Fruit fly (Drosophila melanogaster): ENCODE results near the gene CG32266.

The CG32266 gene

DNA sequence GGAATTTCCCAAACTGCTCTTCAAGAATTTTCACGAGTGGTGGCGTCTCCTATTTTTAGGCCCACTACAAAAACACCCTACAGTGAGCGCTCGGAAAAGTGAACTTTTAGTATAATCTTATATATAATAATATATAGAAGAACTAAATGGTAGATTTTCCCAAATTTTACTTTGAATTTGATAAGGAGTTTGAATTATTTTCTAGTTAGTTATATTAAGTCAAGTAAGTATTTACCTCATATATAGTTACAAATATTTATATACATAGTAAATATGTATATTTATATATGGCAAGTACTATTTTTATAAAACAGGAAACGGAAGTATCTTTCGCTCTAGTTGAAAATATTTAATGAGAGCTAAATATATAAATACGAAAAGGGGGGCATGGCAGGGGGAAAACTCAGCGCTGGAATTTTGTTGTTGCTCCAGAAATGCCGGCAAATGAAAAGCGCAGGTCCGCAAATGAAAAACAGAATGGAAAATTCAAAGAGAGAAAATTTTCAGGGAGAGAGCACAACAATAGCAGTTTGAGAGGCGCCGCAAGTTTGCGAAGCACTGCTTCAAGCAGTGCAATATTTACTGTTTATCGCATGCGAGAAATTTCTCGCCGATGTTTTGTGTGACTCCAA is 1.7 kb upstream of the CG32266 start (continued):
- peak; percentile 84 for TF ChIP-seq Bgb (GFP tag; IDR thresholded peaks at IDR 0.05; ENCODE audit: partially characterized antibody)
- TF ChIP-seq CG4617 (GFP tag; optimal IDR thresholded peaks at IDR 0.05; ENCODE audit: borderline replicate concordance): no peak
- TF ChIP-seq CG17186 (GFP tag; optimal IDR thresholded peaks at IDR 0.05): no peak
- no peak for TF ChIP-seq Nf-YA (GFP tag; IDR thresholded peaks at IDR 0.05)
- peak; percentile 42 for TF ChIP-seq Asciz (GFP tag; optimal IDR thresholded peaks at IDR 0.05)
- TF ChIP-seq CG3838 (GFP tag; optimal IDR thresholded peaks at IDR 0.05): no peak
- no peak for TF ChIP-seq CG12744 (GFP tag; optimal IDR thresholded peaks at IDR 0.05)
- no peak for TF ChIP-seq Hsf (GFP tag; optimal IDR thresholded peaks at IDR 0.05)
- TF ChIP-seq Med (GFP tag): peak; percentile 87
- TF ChIP-seq Hr51 (GFP tag; optimal IDR thresholded peaks at IDR 0.05): peak in 1 of 2 experiments; percentile 47
- TF ChIP-seq stwl (tag; optimal IDR thresholded peaks at IDR 0.05): peak; percentile 69
- peak; percentile 45 for TF ChIP-seq CG13296 (GFP tag; optimal IDR thresholded peaks at IDR 0.05)
- no peak for TF ChIP-seq Neu2 (GFP tag; optimal IDR thresholded peaks at IDR 0.05; ENCODE audit: borderline replicate concordance)
- TF ChIP-seq btn (GFP tag; optimal IDR thresholded peaks at IDR 0.05): no peak
- peak; percentile 7 for TF ChIP-seq bcd (GFP tag; optimal IDR thresholded peaks at IDR 0.05)
- TF ChIP-seq CG9727 (GFP tag; optimal IDR thresholded peaks at IDR 0.05): peak; percentile 22
- peak; percentile 90 for TF ChIP-seq nerfin-1 (tag; optimal IDR thresholded peaks at IDR 0.05)
- peak; percentile 92 for TF ChIP-seq grau (tag; optimal IDR thresholded peaks at IDR 0.05)
- peak; percentile 92 for TF ChIP-seq ewg (GFP tag; optimal IDR thresholded peaks at IDR 0.05)
- TF ChIP-seq oc (tag; optimal IDR thresholded peaks at IDR 0.05): no peak
- no peak for TF ChIP-seq CG9609 (GFP tag; optimal IDR thresholded peaks at IDR 0.05)
- TF ChIP-seq pros (GFP tag; optimal IDR thresholded peaks at IDR 0.05): no peak
- TF ChIP-seq CG6813 (GFP tag; optimal IDR thresholded peaks at IDR 0.05): no peak
- peak; percentile 60 for TF ChIP-seq CG32532 (GFP tag; IDR thresholded peaks at IDR 0.05)
- peak; percentile 36 for TF ChIP-seq Hmr (GFP tag; optimal IDR thresholded peaks at IDR 0.05)
- no peak for TF ChIP-seq Abd-B (GFP tag; optimal IDR thresholded peaks at IDR 0.05)
- TF ChIP-seq Atf3 (GFP tag; optimal IDR thresholded peaks at IDR 0.05): no peak
- TF ChIP-seq sima (GFP tag; optimal IDR thresholded peaks at IDR 0.05): no peak
- no peak for TF ChIP-seq CG12236 (GFP tag; optimal IDR thresholded peaks at IDR 0.05)
- no peak for TF ChIP-seq slbo (GFP tag; IDR thresholded peaks at IDR 0.05)
- no peak for TF ChIP-seq CG34376 (GFP tag; optimal IDR thresholded peaks at IDR 0.05)
- TF ChIP-seq Adf1 (GFP tag; IDR thresholded peaks at IDR 0.05): no peak
- peak; percentile 31 for TF ChIP-seq scrt (GFP tag; optimal IDR thresholded peaks at IDR 0.05)
- TF ChIP-seq Ptx1 (GFP tag; IDR thresholded peaks at IDR 0.05): 0 out of 2 replicates have a peak, but pooled peaks have one; percentile 6
- TF ChIP-seq CG13775 (GFP tag; optimal IDR thresholded peaks at IDR 0.05): peak; percentile 16
- TF ChIP-seq Side (GFP tag; optimal IDR thresholded peaks at IDR 0.05): peak; percentile 26
- TF ChIP-seq esg (GFP tag; conservative IDR thresholded peaks at IDR 0.05): no peak
- TF ChIP-seq C15 (GFP tag; IDR thresholded peaks at IDR 0.05): no peak
- no peak for TF ChIP-seq disco-r (GFP tag; optimal IDR thresholded peaks at IDR 0.05)
- TF ChIP-seq CG11504 (tag; optimal IDR thresholded peaks at IDR 0.05): peak; percentile 52
- peak; percentile 45 for TF ChIP-seq CG10543 (GFP tag; optimal IDR thresholded peaks at IDR 0.05)
- TF ChIP-seq emc (GFP tag; optimal IDR thresholded peaks at IDR 0.05): no peak
- no peak for TF ChIP-seq dan (GFP tag; IDR thresholded peaks at IDR 0.05)
- no peak for TF ChIP-seq CG9932 (GFP tag; IDR thresholded peaks at IDR 0.05)
- peak; percentile 43 for TF ChIP-seq CG7839 (tag; optimal IDR thresholded peaks at IDR 0.05)
- no peak for TF ChIP-seq ttk (GFP tag; IDR thresholded peaks at IDR 0.05)
- no peak for TF ChIP-seq tup (GFP tag; optimal IDR thresholded peaks at IDR 0.05)
- peak; percentile 12; the same call in 1 of the 2 replicates for TF ChIP-seq Rx (GFP tag; IDR thresholded peaks at IDR 0.05)
- TF ChIP-seq run (tag; optimal IDR thresholded peaks at IDR 0.05): no peak
- TF ChIP-seq CG9215 (GFP tag; IDR thresholded peaks at IDR 0.05): no peak

All from whole organism, embryonic.